Worm (Caenorhabditis elegans) whole organism, L4 larva: Measurements from ENCODE around the gene K06H7.7.
A peak's percentile ranks its signal among the peaks of the same experiment; 100 is the strongest.

ENCODE experiments used
- D1046.2 ChIP-seq: fragments of 200-800 bp; sonication (Bioruptor generic); IDR thresholded peaks from 2 replicates; pipeline ENCODE4 v1.3.6; 2022; ENCODE audit warnings: missing genetic modification characterization, missing compliant biosample characterization
- F10B5.3 ChIP-seq: sonication (generic microtip); optimal IDR thresholded peaks from 2 replicates; lab custom pipeline; 2016; ENCODE audit warnings: mild to moderate bottlenecking, missing genetic modification characterization, missing compliant biosample characterization
- F37D6.2 ChIP-seq: sonication (generic microtip); optimal IDR thresholded peaks from 2 replicates; lab custom pipeline; 2016; ENCODE audit warnings: mild to moderate bottlenecking, missing genetic modification characterization, missing compliant biosample characterization
- F44E2.7 ChIP-seq: fragments of 200-800 bp; sonication (Bioruptor generic); IDR thresholded peaks from 2 replicates; pipeline ENCODE4 v2.1.2; 2022; ENCODE audit warnings: missing genetic modification characterization, missing compliant biosample characterization
- R02D3.7 ChIP-seq: fragments of 150-350 bp; sonication (generic microtip); optimal IDR thresholded peaks from 3 replicates; lab custom pipeline; 2014; ENCODE audit warnings: missing biosample characterization, missing genetic modification characterization
- T26A8.4 ChIP-seq: fragments of 200-800 bp; sonication (Bioruptor generic); IDR thresholded peaks from 2 replicates; pipeline ENCODE4 v1.3.6; 2022; ENCODE audit warnings: missing genetic modification characterization, missing compliant biosample characterization
- Y48G9A.11 ChIP-seq: fragments of 200-800 bp; sonication (Bioruptor generic); IDR thresholded peaks from 2 replicates; pipeline ENCODE4 v1.3.6; 2022; ENCODE audit warnings: missing genetic modification reagents, missing genetic modification characterization, missing compliant biosample characterization
- Y5F2A.4 ChIP-seq: fragments of 200-800 bp; sonication (Bioruptor generic); optimal IDR thresholded peaks from 2 replicates; lab custom pipeline; 2018; ENCODE audit warnings: mild to moderate bottlenecking, missing genetic modification characterization, missing compliant biosample characterization
- ZK337.2 ChIP-seq: fragments of 200-800 bp; sonication (Bioruptor generic); IDR thresholded peaks from 2 replicates; pipeline ENCODE4 v1.3.6; 2022; ENCODE audit warnings: missing genetic modification reagents, missing genetic modification characterization, missing compliant biosample characterization
- ZK546.5 ChIP-seq, 2 experiments: sonication (generic microtip); optimal IDR thresholded peaks; 2 replicates each; lab custom pipeline; 2017; ENCODE audit warnings: missing biosample characterization in 2 of 2, missing genetic modification characterization in 2 of 2
- aha-1 ChIP-seq: fragments of 150-350 bp; peaks from one replicate; lab custom pipeline; 2014; ENCODE audit warnings: missing biosample characterization, missing genetic modification characterization
- ama-1 ChIP-seq: fragments of 150-350 bp; optimal IDR thresholded peaks from 2 replicates; lab custom pipeline; 2014; ENCODE audit warnings: inconsistent platforms, mixed read lengths
- arid-1 ChIP-seq: fragments of 200-800 bp; sonication (Bioruptor generic); conservative IDR thresholded peaks from 2 replicates; pipeline ENCODE4 v1.3.6; 2022; ENCODE audit warnings: missing genetic modification reagents, missing genetic modification characterization, missing compliant biosample characterization
- ceh-20 ChIP-seq: fragments of 200-800 bp; sonication (Bioruptor generic); IDR thresholded peaks from 2 replicates; pipeline ENCODE4 v1.3.6; 2022; ENCODE audit warnings: missing genetic modification reagents, missing genetic modification characterization, missing compliant biosample characterization
- ceh-44 ChIP-seq: fragments of 200-800 bp; sonication (Bioruptor generic); IDR thresholded peaks from 2 replicates; pipeline ENCODE4 v1.3.6; 2022; ENCODE audit warnings: missing genetic modification reagents, missing genetic modification characterization, missing compliant biosample characterization
- ceh-62 ChIP-seq: sonication (generic microtip); optimal IDR thresholded peaks from 2 replicates; lab custom pipeline; 2017; ENCODE audit warnings: missing biosample characterization, missing genetic modification characterization
- ceh-82 ChIP-seq: sonication (generic microtip); optimal IDR thresholded peaks from 2 replicates; lab custom pipeline; 2017; ENCODE audit warnings: missing biosample characterization, missing genetic modification characterization
- daf-12 ChIP-seq: fragments of 150-350 bp; optimal IDR thresholded peaks from 2 replicates; lab custom pipeline; 2014; ENCODE audit warnings: missing biosample characterization, missing genetic modification reagents, missing genetic modification characterization
- daf-16 ChIP-seq, 3 experiments: sonication (generic microtip); optimal IDR thresholded peaks; 2 replicates each; lab custom pipeline; 2016 to 2017; ENCODE audit warnings: missing genetic modification characterization in 3 of 3, missing genetic modification reagents in 3 of 3, mild to moderate bottlenecking in 2 of 3, missing compliant biosample characterization in 2 of 3, missing biosample characterization in 1 of 3, moderate library complexity in 1 of 3
- dmd-8 ChIP-seq: fragments of 200-800 bp; sonication (Bioruptor generic); IDR thresholded peaks from 2 replicates; pipeline ENCODE4 v1.3.6; 2022; ENCODE audit warnings: missing genetic modification characterization, missing compliant biosample characterization
- dmd-9 ChIP-seq: fragments of 200-800 bp; sonication (Bioruptor generic); IDR thresholded peaks from 2 replicates; pipeline ENCODE4 v1.3.6; 2022; ENCODE audit warnings: missing genetic modification reagents, missing genetic modification characterization, missing compliant biosample characterization
- duxl-1 ChIP-seq: sonication (generic microtip); optimal IDR thresholded peaks from 2 replicates; lab custom pipeline; 2016; ENCODE audit warnings: mild to moderate bottlenecking, missing genetic modification characterization, moderate library complexity, missing compliant biosample characterization; ENCODE audit not compliant: poor library complexity
- dve-1 ChIP-seq: sonication (generic microtip); optimal IDR thresholded peaks from 2 replicates; lab custom pipeline; 2017; ENCODE audit warnings: antibody characterized with exemption, mild to moderate bottlenecking, missing genetic modification characterization, missing compliant biosample characterization; ENCODE audit not compliant: insufficient read depth
- egl-27 ChIP-seq: sonication (generic microtip); optimal IDR thresholded peaks from 3 replicates; lab custom pipeline; 2017; ENCODE audit warnings: missing biosample characterization, missing genetic modification reagents, missing genetic modification characterization
- fkh-10 ChIP-seq: fragments of 150-350 bp; optimal IDR thresholded peaks from 2 replicates; lab custom pipeline; 2014; ENCODE audit warnings: missing biosample characterization, missing genetic modification reagents, missing genetic modification characterization
- gei-8 ChIP-seq: fragments of 200-800 bp; sonication (Bioruptor generic); optimal IDR thresholded peaks from 2 replicates; lab custom pipeline; 2018; ENCODE audit warnings: mild to moderate bottlenecking, missing genetic modification characterization, missing compliant biosample characterization
- hif-1 ChIP-seq, 2 experiments: sonication (generic microtip); optimal IDR thresholded peaks; 2 replicates each; lab custom pipeline; 2016 to 2017; ENCODE audit warnings: missing compliant biosample characterization in 2 of 2, missing genetic modification characterization in 2 of 2, missing genetic modification reagents in 2 of 2, missing genotype in 2 of 2, mild to moderate bottlenecking in 1 of 2
- hlh-30 ChIP-seq: sonication (generic microtip); optimal IDR thresholded peaks from 2 replicates; lab custom pipeline; 2017; ENCODE audit warnings: antibody characterized with exemption, mild to moderate bottlenecking, missing genetic modification characterization, missing compliant biosample characterization; ENCODE audit not compliant: insufficient read depth
- hmg-1.1 ChIP-seq: fragments of 200-800 bp; sonication (Bioruptor generic); IDR thresholded peaks from 2 replicates; pipeline ENCODE4 v1.3.6; 2022; ENCODE audit warnings: missing genetic modification reagents, missing genetic modification characterization, missing compliant biosample characterization
- lim-7 ChIP-seq: fragments of 200-800 bp; sonication (Bioruptor generic); IDR thresholded peaks from 2 replicates; pipeline ENCODE4 v1.3.6; 2022; ENCODE audit warnings: missing genetic modification characterization, missing compliant biosample characterization
- lin-1 ChIP-seq: fragments of 200-800 bp; sonication (Bioruptor generic); IDR thresholded peaks from 2 replicates; pipeline ENCODE4 v1.3.6; 2022; ENCODE audit warnings: missing genetic modification reagents, missing genetic modification characterization, missing compliant biosample characterization
- lin-13 ChIP-seq: fragments of 150-350 bp; optimal IDR thresholded peaks from 2 replicates; lab custom pipeline; 2014; ENCODE audit warnings: missing biosample characterization, missing genetic modification reagents, missing genetic modification characterization
- lin-15B ChIP-seq: fragments of 150-350 bp; sonication (generic microtip); optimal IDR thresholded peaks from 3 replicates; lab custom pipeline; 2014; ENCODE audit warnings: missing biosample characterization, missing genetic modification characterization
- lin-29 ChIP-seq: fragments of 200-800 bp; sonication (Bioruptor generic); IDR thresholded peaks from 2 replicates; pipeline ENCODE4 v1.3.6; 2022; ENCODE audit warnings: missing genetic modification reagents, missing genetic modification characterization, missing compliant biosample characterization
- lin-39 ChIP-seq: fragments of 150-350 bp; optimal IDR thresholded peaks from 2 replicates; lab custom pipeline; 2014; ENCODE audit warnings: missing biosample characterization, missing genetic modification reagents, missing genetic modification characterization
- lir-3 ChIP-seq: sonication (generic microtip); optimal IDR thresholded peaks from 2 replicates; lab custom pipeline; 2016; ENCODE audit warnings: mild to moderate bottlenecking, missing genetic modification characterization, missing compliant biosample characterization
- lsy-2 ChIP-seq, 2 experiments: fragments of 150-350 bp in 1 of 2; sonication (generic microtip) in 1 of 2; optimal IDR thresholded peaks; 2 replicates each; lab custom pipeline; 2014 to 2017; ENCODE audit warnings: missing biosample characterization in 2 of 2, missing genetic modification characterization in 2 of 2
- madf-5 ChIP-seq, 2 experiments: fragments of 200-800 bp; sonication (Bioruptor generic); IDR thresholded peaks; 2 replicates each; pipeline ENCODE4 v1.3.6; 2022; ENCODE audit warnings: missing compliant biosample characterization in 2 of 2, missing genetic modification characterization in 2 of 2
- mdt-29 ChIP-seq: fragments of 200-800 bp; sonication (Bioruptor generic); IDR thresholded peaks from 2 replicates; pipeline ENCODE4 v1.3.6; 2022; ENCODE audit warnings: missing genetic modification reagents, missing genetic modification characterization, missing compliant biosample characterization
- mes-2 ChIP-seq: sonication (generic microtip); optimal IDR thresholded peaks from 2 replicates; lab custom pipeline; 2016; ENCODE audit warnings: missing genotype, mild to moderate bottlenecking, missing genetic modification characterization, missing compliant biosample characterization; ENCODE audit not compliant: poor library complexity, severe bottlenecking
- nhr-111 ChIP-seq: fragments of 200-800 bp; sonication (Bioruptor generic); optimal IDR thresholded peaks from 2 replicates; lab custom pipeline; 2018; ENCODE audit warnings: mild to moderate bottlenecking, missing genetic modification characterization, missing compliant biosample characterization
- nhr-6 ChIP-seq: fragments of 150-350 bp; optimal IDR thresholded peaks from 2 replicates; lab custom pipeline; 2014; ENCODE audit warnings: missing biosample characterization, missing genetic modification characterization
- rbr-2 ChIP-seq: sonication (generic microtip); optimal IDR thresholded peaks from 2 replicates; lab custom pipeline; 2016; ENCODE audit warnings: missing genotype, missing genetic modification characterization, missing compliant biosample characterization
- saeg-2 ChIP-seq: fragments of 200-800 bp; sonication (Bioruptor generic); IDR thresholded peaks from 2 replicates; pipeline ENCODE4 v1.3.6; 2022; ENCODE audit warnings: missing genetic modification reagents, missing genetic modification characterization, missing compliant biosample characterization
- sdz-12 ChIP-seq: fragments of 200-800 bp; sonication (Bioruptor generic); optimal IDR thresholded peaks from 2 replicates; lab custom pipeline; 2018; ENCODE audit warnings: mild to moderate bottlenecking, missing genetic modification characterization, missing compliant biosample characterization
- set-16 ChIP-seq: fragments of 200-800 bp; sonication (Bioruptor generic); IDR thresholded peaks from 2 replicates; pipeline ENCODE4 v1.3.6; 2022; ENCODE audit warnings: missing genetic modification reagents, missing genetic modification characterization, missing compliant biosample characterization
- snpc-1.2 ChIP-seq: fragments of 200-800 bp; sonication (Bioruptor generic); IDR thresholded peaks from 2 replicates; pipeline ENCODE4 v1.3.6; 2022; ENCODE audit warnings: missing genetic modification reagents, missing genetic modification characterization, missing compliant biosample characterization
- spr-3 ChIP-seq: fragments of 200-800 bp; sonication (Bioruptor generic); optimal IDR thresholded peaks from 2 replicates; lab custom pipeline; 2018; ENCODE audit warnings: mild to moderate bottlenecking, missing genetic modification characterization, missing compliant biosample characterization
- unc-130 ChIP-seq: sonication (generic microtip); optimal IDR thresholded peaks from 2 replicates; lab custom pipeline; 2016; ENCODE audit warnings: missing genetic modification reagents, missing genetic modification characterization, missing compliant biosample characterization
- vab-7 ChIP-seq: fragments of 200-800 bp; sonication (Bioruptor generic); IDR thresholded peaks from 2 replicates; pipeline ENCODE4 v1.3.6; 2022; ENCODE audit warnings: missing genetic modification reagents, missing genetic modification characterization, missing compliant biosample characterization
- zfp-2 ChIP-seq: sonication (generic microtip); optimal IDR thresholded peaks from 2 replicates; lab custom pipeline; 2016; ENCODE audit warnings: mild to moderate bottlenecking, missing genetic modification characterization, missing compliant biosample characterization
- zip-2 ChIP-seq: fragments of 150-350 bp; optimal IDR thresholded peaks from 2 replicates; lab custom pipeline; 2014; ENCODE audit warnings: missing biosample characterization, missing genetic modification characterization

K06H7.7 gene

DNA sequence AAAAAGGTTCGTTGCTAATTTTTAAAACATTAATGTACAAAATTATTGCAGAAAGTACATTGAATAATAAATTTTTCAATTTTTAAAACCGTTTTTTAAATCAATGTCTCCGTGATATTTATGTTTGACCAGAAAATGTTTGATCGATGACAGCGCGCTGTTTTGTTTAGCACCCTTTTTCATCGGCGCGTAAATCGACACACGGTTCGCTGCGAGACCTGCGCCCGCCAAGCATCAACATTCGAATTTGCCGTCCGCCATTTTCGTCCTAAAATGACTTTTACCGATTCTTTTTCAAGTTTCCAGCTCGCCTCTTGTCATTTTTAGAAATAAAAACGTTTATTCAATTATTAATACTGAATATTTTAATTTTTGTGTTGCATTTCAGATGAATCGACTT is 15.7 kb upstream of the K06H7.7 start, which contains the start of gene plk-1:
plk-1 (plus strand) TSS at position 389 of the 400 bp plus-strand sequence.
- TF ChIP-seq lsy-2 (tag; optimal IDR thresholded peaks at IDR 0.05; lab: Kevin White, UChicago) = peak in 1 of 2 experiments; percentile 60
- peak; percentile 12 for TF ChIP-seq dve-1 (tag; lab: Kevin White, UChicago)
- TF ChIP-seq zfp-2 (tag; lab: Kevin White, UChicago) = no peak
- TF ChIP-seq Y48G9A.11 (GFP tag; lab: Robert Waterston, UW) = no peak
- TF ChIP-seq dmd-8 (GFP tag; lab: Robert Waterston, UW) = no peak
- TF ChIP-seq F44E2.7 (GFP tag; lab: Robert Waterston, UW) = no peak
- no peak for TF ChIP-seq madf-5 (GFP tag; IDR thresholded peaks at IDR 0.05; lab: Robert Waterston, UW)
- TF ChIP-seq duxl-1 (tag; lab: Kevin White, UChicago) = no peak
- no peak for TF ChIP-seq hif-1 (tag; optimal IDR thresholded peaks at IDR 0.05; lab: Kevin White, UChicago)
- TF ChIP-seq spr-3 (GFP tag; lab: Kevin White, UChicago) = no peak
- no peak for TF ChIP-seq rbr-2
- no peak for TF ChIP-seq ceh-44
- TF ChIP-seq daf-12 = no peak
- TF ChIP-seq unc-130 (GFP tag; lab: Kevin White, UChicago) = peak; percentile 85
- TF ChIP-seq dmd-9 (GFP tag; lab: Robert Waterston, UW) = no peak
- TF ChIP-seq ZK546.5 (tag; optimal IDR thresholded peaks at IDR 0.05; lab: Kevin White, UChicago) = no peak
- TF ChIP-seq F37D6.2 (tag; lab: Kevin White, UChicago) = no peak
- TF ChIP-seq aha-1 (tag; lab: Kevin White, UChicago) = peak; percentile 55
- TF ChIP-seq arid-1 (GFP tag; lab: Robert Waterston, UW) = no peak
- TF ChIP-seq mdt-29 (GFP tag; lab: Robert Waterston, UW) = no peak
- peak; percentile 25 for TF ChIP-seq hlh-30 (tag; lab: Kevin White, UChicago)
- no peak for TF ChIP-seq T26A8.4 (GFP tag; lab: Robert Waterston, UW)
- TF ChIP-seq F10B5.3 (tag; lab: Kevin White, UChicago) = no peak
- TF ChIP-seq ceh-82 (tag; lab: Kevin White, UChicago) = no peak
- no peak for TF ChIP-seq zip-2 (tag; lab: Kevin White, UChicago)
- TF ChIP-seq lin-13 (GFP tag; lab: Kevin White, UChicago) = no peak
- peak; percentile 50 for TF ChIP-seq nhr-6 (tag; lab: Kevin White, UChicago)
- TF ChIP-seq mes-2 (tag; lab: Kevin White, UChicago) = peak; percentile 53
- no peak for TF ChIP-seq ceh-20 (GFP tag; lab: Robert Waterston, UW)
- TF ChIP-seq sdz-12 (GFP tag; lab: Kevin White, UChicago) = no peak
- TF ChIP-seq R02D3.7 (tag; lab: Kevin White, UChicago) = peak; percentile 57
- TF ChIP-seq saeg-2 (GFP tag; lab: Robert Waterston, UW) = no peak
- TF ChIP-seq ama-1 (lab: Kevin White, UChicago) = no peak
- no peak for TF ChIP-seq snpc-1.2 (GFP tag; lab: Robert Waterston, UW)
- TF ChIP-seq hmg-1.1 (GFP tag; lab: Robert Waterston, UW) = no peak
- no peak for TF ChIP-seq ceh-62 (tag; lab: Kevin White, UChicago)
- no peak for TF ChIP-seq lir-3 (tag; lab: Kevin White, UChicago)
- no peak for TF ChIP-seq lim-7 (GFP tag; lab: Robert Waterston, UW)
- TF ChIP-seq set-16 (GFP tag; lab: Robert Waterston, UW) = no peak
- TF ChIP-seq lin-1 = no peak
- no peak for TF ChIP-seq daf-16 (GFP tag; optimal IDR thresholded peaks at IDR 0.05; lab: Kevin White, UChicago)
- TF ChIP-seq daf-16 (tag; optimal IDR thresholded peaks at IDR 0.05; lab: Kevin White, UChicago) = peak; percentile 46
- no peak for TF ChIP-seq vab-7 (GFP tag; lab: Robert Waterston, UW)
- TF ChIP-seq gei-8 = no peak
- no peak for TF ChIP-seq D1046.2 (GFP tag; lab: Robert Waterston, UW)
- no peak for TF ChIP-seq nhr-111 (GFP tag; lab: Kevin White, UChicago)
- TF ChIP-seq Y5F2A.4 (GFP tag; lab: Kevin White, UChicago) = no peak
- TF ChIP-seq fkh-10 (GFP tag; lab: Kevin White, UChicago) = no peak
- no peak for TF ChIP-seq lin-15B
- no peak for TF ChIP-seq egl-27 (tag; lab: Kevin White, UChicago)
- TF ChIP-seq ZK337.2 (GFP tag; lab: Robert Waterston, UW) = no peak
- TF ChIP-seq lin-29 (GFP tag; lab: Robert Waterston, UW) = no peak
- no peak for TF ChIP-seq lin-39 (tag; lab: Kevin White, UChicago)
